Fruit fly (Drosophila melanogaster): ENCODE data around the gene PMP34.

PMP34 gene

dm6 chr3L:4322032-4322617, 3.6 kb downstream of the PMP34 start, which contains the start of gene CG15014:
CG15014 (minus strand) TSS chr3L:4322259.
- no peak for TF ChIP-seq jim (GFP tag; optimal IDR thresholded peaks at IDR 0.05)
- no peak for TF ChIP-seq Myc (optimal IDR thresholded peaks at IDR 0.05)
- TF ChIP-seq usp (GFP tag; optimal IDR thresholded peaks at IDR 0.05), result no peak
- no peak for TF ChIP-seq HLH106 (tag; optimal IDR thresholded peaks at IDR 0.05)
- no peak for TF ChIP-seq Jra (GFP tag; optimal IDR thresholded peaks at IDR 0.05)
- TF ChIP-seq Dfd (GFP tag; optimal IDR thresholded peaks at IDR 0.05), result no peak
- no peak for TF ChIP-seq foxo (GFP tag; optimal IDR thresholded peaks at IDR 0.05)
- no peak for TF ChIP-seq Hr83 (GFP tag; optimal IDR thresholded peaks at IDR 0.05; ENCODE audit: poor library complexity, severe bottlenecking)
- no peak for TF ChIP-seq Abd-B (GFP tag; optimal IDR thresholded peaks at IDR 0.05)
- no peak for TF ChIP-seq psq (GFP tag; optimal IDR thresholded peaks at IDR 0.05)
- no peak for TF ChIP-seq CG32264 (GFP tag; optimal IDR thresholded peaks at IDR 0.05)

dm6 chr3L:4328048-4328447, 9.5 kb downstream of the PMP34 start:
- TF ChIP-seq OdsH (GFP tag; optimal IDR thresholded peaks at IDR 0.05), result no peak
- no peak for TF ChIP-seq CrebA (GFP tag; optimal IDR thresholded peaks at IDR 0.05; ENCODE audit: borderline replicate concordance)

- TF ChIP-seq dl (GFP tag; optimal IDR thresholded peaks at IDR 0.05; ENCODE audit: insufficient read depth in 1 of 2, partially characterized antibody in 2 of 2), result no peak
- TF ChIP-seq OdsH (GFP tag; optimal IDR thresholded peaks at IDR 0.05), result no peak
- no peak for TF ChIP-seq brk (GFP tag; optimal IDR thresholded peaks at IDR 0.05)
- no peak for TF ChIP-seq Abd-B (GFP tag; optimal IDR thresholded peaks at IDR 0.05)
- no peak for TF ChIP-seq usp (GFP tag; optimal IDR thresholded peaks at IDR 0.05)
- no peak for TF ChIP-seq Jra (GFP tag; optimal IDR thresholded peaks at IDR 0.05)
- TF ChIP-seq HLH106 (tag; optimal IDR thresholded peaks at IDR 0.05), result no peak
- no peak for TF ChIP-seq GATAd (GFP tag; optimal IDR thresholded peaks at IDR 0.05)
- no peak for TF ChIP-seq psq (GFP tag; optimal IDR thresholded peaks at IDR 0.05)
- TF ChIP-seq foxo (GFP tag; optimal IDR thresholded peaks at IDR 0.05), result no peak
- no peak for TF ChIP-seq pan (optimal IDR thresholded peaks at IDR 0.05)
- TF ChIP-seq Rel (GFP tag; optimal IDR thresholded peaks at IDR 0.05), result no peak
- no peak for TF ChIP-seq Rel (tag; optimal IDR thresholded peaks at IDR 0.05)
Observed at dm6 chr3L:4336588-4336987, 18.0 kb downstream of the PMP34 start.

- no peak for TF ChIP-seq woc (GFP tag; optimal IDR thresholded peaks at IDR 0.05)
- no peak for TF ChIP-seq br (GFP tag; optimal IDR thresholded peaks at IDR 0.05)
- TF ChIP-seq Hr83 (GFP tag; optimal IDR thresholded peaks at IDR 0.05; ENCODE audit: poor library complexity, severe bottlenecking), result no peak
- TF ChIP-seq Dif (GFP tag; optimal IDR thresholded peaks at IDR 0.05; ENCODE audit: partially characterized antibody), result no peak
Observed at dm6 chr3L:4339525-4339924, 21.0 kb downstream of the PMP34 start.

dm6 chr3L:4340227-4340626, 21.7 kb downstream of the PMP34 start:
- TF ChIP-seq jim (GFP tag; optimal IDR thresholded peaks at IDR 0.05) (no peak), Myc (optimal IDR thresholded peaks at IDR 0.05) (no peak), Hr83 (GFP tag; optimal IDR thresholded peaks at IDR 0.05; ENCODE audit: poor library complexity, severe bottlenecking) (no peak), psq (GFP tag; optimal IDR thresholded peaks at IDR 0.05) (no peak), br (GFP tag; optimal IDR thresholded peaks at IDR 0.05) (no peak)

dm6 chr3L:4341078-4341477, 22.5 kb downstream of the PMP34 start:
- no peak for TF ChIP-seq tai (GFP tag; optimal IDR thresholded peaks at IDR 0.05)
- TF ChIP-seq CrebA (GFP tag; optimal IDR thresholded peaks at IDR 0.05; ENCODE audit: borderline replicate concordance), result no peak
- no peak for TF ChIP-seq foxo (GFP tag; optimal IDR thresholded peaks at IDR 0.05)
- TF ChIP-seq brk (GFP tag; optimal IDR thresholded peaks at IDR 0.05), result no peak
- no peak for TF ChIP-seq lola (GFP tag; optimal IDR thresholded peaks at IDR 0.05)
- TF ChIP-seq dl (GFP tag; optimal IDR thresholded peaks at IDR 0.05; ENCODE audit: insufficient read depth in 1 of 2, partially characterized antibody in 2 of 2), result no peak
- TF ChIP-seq Hr78 (GFP tag; optimal IDR thresholded peaks at IDR 0.05), result no peak
- TF ChIP-seq CG9705 (GFP tag; optimal IDR thresholded peaks at IDR 0.05), result no peak
- TF ChIP-seq Sp1 (GFP tag; optimal IDR thresholded peaks at IDR 0.05), result no peak
- no peak for TF ChIP-seq N (GFP tag; optimal IDR thresholded peaks at IDR 0.05)
- TF ChIP-seq Dif (GFP tag; optimal IDR thresholded peaks at IDR 0.05; ENCODE audit: partially characterized antibody), result no peak
- no peak for TF ChIP-seq Rel (GFP tag; optimal IDR thresholded peaks at IDR 0.05)
- TF ChIP-seq Rel (tag; optimal IDR thresholded peaks at IDR 0.05), result no peak

Measured in whole organism, wandering third instar larva.